Worm (Caenorhabditis elegans) whole organism, L4 larva: ENCODE data around the gene smc-5.

Experiments
- R02D3.7 ChIP-seq: fragments of 150-350 bp; sonication (generic microtip); optimal IDR thresholded peaks from 3 replicates; lab custom pipeline; 2014; ENCODE audit warnings: missing biosample characterization, missing genetic modification characterization
- T20F7.1 ChIP-seq: fragments of 200-800 bp; sonication (Bioruptor generic); optimal IDR thresholded peaks from 2 replicates; lab custom pipeline; 2018; ENCODE audit warnings: mild to moderate bottlenecking, missing genetic modification characterization, missing compliant biosample characterization
- aha-1 ChIP-seq: fragments of 150-350 bp; peaks from one replicate; lab custom pipeline; 2014; ENCODE audit warnings: missing biosample characterization, missing genetic modification characterization
- aly-2 ChIP-seq: sonication (generic microtip); optimal IDR thresholded peaks from 2 replicates; lab custom pipeline; 2018; ENCODE audit warnings: missing biosample characterization, missing genetic modification characterization
- arid-1 ChIP-seq: fragments of 200-800 bp; sonication (Bioruptor generic); conservative IDR thresholded peaks from 2 replicates; pipeline ENCODE4 v1.3.6; 2022; ENCODE audit warnings: missing genetic modification reagents, missing genetic modification characterization, missing compliant biosample characterization
- ceh-32 ChIP-seq: sonication (generic microtip); optimal IDR thresholded peaks from 2 replicates; lab custom pipeline; 2016; ENCODE audit warnings: mild to moderate bottlenecking, missing genetic modification characterization, missing compliant biosample characterization; ENCODE audit not compliant: poor library complexity
- ctbp-1 ChIP-seq: fragments of 200-800 bp; sonication (Bioruptor generic); IDR thresholded peaks from 2 replicates; pipeline ENCODE4 v1.3.6; 2022; ENCODE audit warnings: missing genetic modification reagents, missing genetic modification characterization, missing compliant biosample characterization
- dmd-9 ChIP-seq: fragments of 200-800 bp; sonication (Bioruptor generic); IDR thresholded peaks from 2 replicates; pipeline ENCODE4 v1.3.6; 2022; ENCODE audit warnings: missing genetic modification reagents, missing genetic modification characterization, missing compliant biosample characterization
- dpl-1 ChIP-seq: fragments of 150-350 bp; optimal IDR thresholded peaks from 2 replicates; lab custom pipeline; 2014; ENCODE audit warnings: missing biosample characterization, missing genetic modification reagents, missing genetic modification characterization
- egl-43 ChIP-seq: fragments of 200-800 bp; sonication (Bioruptor generic); IDR thresholded peaks from 2 replicates; pipeline ENCODE4 v1.3.6; 2022; ENCODE audit warnings: missing genetic modification reagents, missing genetic modification characterization, missing compliant biosample characterization
- fkh-10 ChIP-seq: fragments of 150-350 bp; optimal IDR thresholded peaks from 2 replicates; lab custom pipeline; 2014; ENCODE audit warnings: missing biosample characterization, missing genetic modification reagents, missing genetic modification characterization
- fos-1 ChIP-seq: fragments of 150-350 bp; optimal IDR thresholded peaks from 2 replicates; lab custom pipeline; 2014; ENCODE audit warnings: missing biosample characterization, missing genetic modification characterization
- hif-1 ChIP-seq, 2 experiments: sonication (generic microtip); optimal IDR thresholded peaks; 2 replicates each; lab custom pipeline; 2016 to 2017; ENCODE audit warnings: missing compliant biosample characterization in 2 of 2, missing genetic modification characterization in 2 of 2, missing genetic modification reagents in 2 of 2, missing genotype in 2 of 2, mild to moderate bottlenecking in 1 of 2
- hlh-11 ChIP-seq: fragments of 200-800 bp; sonication (Bioruptor generic); optimal IDR thresholded peaks from 2 replicates; lab custom pipeline; 2018; ENCODE audit warnings: mild to moderate bottlenecking, missing genetic modification characterization, missing compliant biosample characterization
- hlh-30 ChIP-seq: sonication (generic microtip); optimal IDR thresholded peaks from 2 replicates; lab custom pipeline; 2017; ENCODE audit warnings: antibody characterized with exemption, mild to moderate bottlenecking, missing genetic modification characterization, missing compliant biosample characterization; ENCODE audit not compliant: insufficient read depth
- jun-1 ChIP-seq: fragments of 150-350 bp; optimal IDR thresholded peaks from 2 replicates; lab custom pipeline; 2014; ENCODE audit warnings: missing biosample characterization, missing genetic modification reagents, missing genetic modification characterization
- lin-38 ChIP-seq: fragments of 200-800 bp; sonication (Bioruptor generic); IDR thresholded peaks from 2 replicates; pipeline ENCODE4 v1.3.6; 2022; ENCODE audit warnings: missing genetic modification reagents, missing genetic modification characterization, missing compliant biosample characterization
- lsy-2 ChIP-seq, 2 experiments: fragments of 150-350 bp in 1 of 2; sonication (generic microtip) in 1 of 2; optimal IDR thresholded peaks; 2 replicates each; lab custom pipeline; 2014 to 2017; ENCODE audit warnings: missing biosample characterization in 2 of 2, missing genetic modification characterization in 2 of 2
- mdl-1 ChIP-seq, 2 experiments: fragments of 150-350 bp in 1 of 2; sonication (generic microtip) in 1 of 2; optimal IDR thresholded peaks; 2 replicates each; lab custom pipeline; 2014 to 2017; ENCODE audit warnings: missing biosample characterization in 2 of 2, missing genetic modification characterization in 2 of 2
- mdt-29 ChIP-seq: fragments of 200-800 bp; sonication (Bioruptor generic); IDR thresholded peaks from 2 replicates; pipeline ENCODE4 v1.3.6; 2022; ENCODE audit warnings: missing genetic modification reagents, missing genetic modification characterization, missing compliant biosample characterization
- mep-1 ChIP-seq: fragments of 150-350 bp; sonication (generic microtip); optimal IDR thresholded peaks from 3 replicates; lab custom pipeline; 2014; ENCODE audit warnings: missing biosample characterization, missing genetic modification characterization
- nhr-111 ChIP-seq: fragments of 200-800 bp; sonication (Bioruptor generic); optimal IDR thresholded peaks from 2 replicates; lab custom pipeline; 2018; ENCODE audit warnings: mild to moderate bottlenecking, missing genetic modification characterization, missing compliant biosample characterization
- nhr-41 ChIP-seq: fragments of 200-800 bp; sonication (Bioruptor generic); IDR thresholded peaks from 2 replicates; pipeline ENCODE4 v1.3.6; 2022; ENCODE audit warnings: missing genetic modification reagents, missing genetic modification characterization, missing compliant biosample characterization
- nhr-42 ChIP-seq: fragments of 200-800 bp; sonication (Bioruptor generic); IDR thresholded peaks from 2 replicates; pipeline ENCODE4 v1.3.6; 2022; ENCODE audit warnings: missing genetic modification characterization, missing compliant biosample characterization
- nhr-48 ChIP-seq: sonication (generic microtip); optimal IDR thresholded peaks from 2 replicates; lab custom pipeline; 2016; ENCODE audit warnings: mild to moderate bottlenecking, missing genetic modification characterization, missing compliant biosample characterization
- nhr-76 ChIP-seq: fragments of 150-350 bp; optimal IDR thresholded peaks from 2 replicates; lab custom pipeline; 2014; ENCODE audit warnings: missing biosample characterization, missing genetic modification characterization
- nhr-77 ChIP-seq: fragments of 150-350 bp; optimal IDR thresholded peaks from 2 replicates; lab custom pipeline; 2014; ENCODE audit warnings: missing biosample characterization, missing genetic modification characterization
- php-3 ChIP-seq: fragments of 200-800 bp; sonication (Bioruptor generic); IDR thresholded peaks from 2 replicates; pipeline ENCODE4 v1.3.6; 2022; ENCODE audit warnings: missing genetic modification reagents, missing genetic modification characterization, missing compliant biosample characterization
- set-16 ChIP-seq: fragments of 200-800 bp; sonication (Bioruptor generic); IDR thresholded peaks from 2 replicates; pipeline ENCODE4 v1.3.6; 2022; ENCODE audit warnings: missing genetic modification reagents, missing genetic modification characterization, missing compliant biosample characterization
- skn-1 ChIP-seq: fragments of 150-350 bp; optimal IDR thresholded peaks from 2 replicates; lab custom pipeline; 2014; ENCODE audit warnings: missing biosample characterization, missing genetic modification characterization
- snpc-1.2 ChIP-seq: fragments of 200-800 bp; sonication (Bioruptor generic); IDR thresholded peaks from 2 replicates; pipeline ENCODE4 v1.3.6; 2022; ENCODE audit warnings: missing genetic modification reagents, missing genetic modification characterization, missing compliant biosample characterization
- snpc-4 ChIP-seq: fragments of 150-350 bp; optimal IDR thresholded peaks from 2 replicates; lab custom pipeline; 2014; ENCODE audit warnings: missing biosample characterization, missing genetic modification characterization
- unc-130 ChIP-seq: sonication (generic microtip); optimal IDR thresholded peaks from 2 replicates; lab custom pipeline; 2016; ENCODE audit warnings: missing genetic modification reagents, missing genetic modification characterization, missing compliant biosample characterization
- unc-62 ChIP-seq, 3 experiments: fragments of 150-350 bp in 1 of 3; sonication (generic microtip); optimal IDR thresholded peaks in 2 of 3; peaks in 1 of 3; 1 replicate in 1 of 3; 2 replicates in 2 of 3; lab custom pipeline; 2014 to 2017; ENCODE audit warnings: missing biosample characterization in 3 of 3, missing genetic modification characterization in 3 of 3, missing genetic modification reagents in 3 of 3, missing genotype in 1 of 3
- vab-7 ChIP-seq: fragments of 200-800 bp; sonication (Bioruptor generic); IDR thresholded peaks from 2 replicates; pipeline ENCODE4 v1.3.6; 2022; ENCODE audit warnings: missing genetic modification reagents, missing genetic modification characterization, missing compliant biosample characterization
- zip-2 ChIP-seq: fragments of 150-350 bp; optimal IDR thresholded peaks from 2 replicates; lab custom pipeline; 2014; ENCODE audit warnings: missing biosample characterization, missing genetic modification characterization
- ztf-11 ChIP-seq: fragments of 150-350 bp; optimal IDR thresholded peaks from 2 replicates; lab custom pipeline; 2014; ENCODE audit warnings: missing biosample characterization, missing genetic modification characterization

Gene smc-5

ce11 chrII:5036128-5036527 lies 25.8 kb upstream of the smc-5 start, which contains the start of gene lrr-1:
lrr-1 (minus strand) TSS chrII:5036439.
- no peak for TF ChIP-seq vab-7 (GFP tag; lab: Robert Waterston, UW)
- TF ChIP-seq mdl-1 (tag; optimal IDR thresholded peaks at IDR 0.05; lab: Kevin White, UChicago): no peak
- peak in 1 of 2 experiments; percentile 85 for TF ChIP-seq unc-62 (GFP tag; optimal IDR thresholded peaks at IDR 0.05 in 1 of 2; lab: Kevin White, UChicago)
- TF ChIP-seq unc-62 (tag; optimal IDR thresholded peaks at IDR 0.05; lab: Kevin White, UChicago): no peak
- TF ChIP-seq set-16: no peak
- 0 out of 2 replicates have a peak, but pooled peaks have one; percentile 29 for TF ChIP-seq arid-1 (GFP tag; lab: Robert Waterston, UW)
- TF ChIP-seq nhr-42 (GFP tag; lab: Robert Waterston, UW): no peak
- no peak for TF ChIP-seq ztf-11 (tag; lab: Kevin White, UChicago)
- no peak for TF ChIP-seq fos-1
- no peak for TF ChIP-seq dmd-9 (GFP tag; lab: Robert Waterston, UW)
- TF ChIP-seq zip-2 (tag; lab: Kevin White, UChicago): no peak
- no peak for TF ChIP-seq nhr-48 (tag; lab: Kevin White, UChicago)
- TF ChIP-seq nhr-76 (tag; lab: Kevin White, UChicago): no peak
- TF ChIP-seq hlh-11 (tag; lab: Kevin White, UChicago): no peak
- TF ChIP-seq snpc-4: no peak
- TF ChIP-seq unc-130 (GFP tag; lab: Kevin White, UChicago): no peak
- no peak for TF ChIP-seq hlh-30 (tag; lab: Kevin White, UChicago)
- TF ChIP-seq aha-1: no peak

ce11 chrII:5039912-5040311 lies 22.0 kb upstream of the smc-5 start, which contains the start of gene golg-2:
golg-2 (minus strand) TSS chrII:5040091.
- TF ChIP-seq skn-1 (tag; lab: Kevin White, UChicago) (no peak), nhr-41 (GFP tag; lab: Robert Waterston, UW) (no peak), hif-1 (tag; optimal IDR thresholded peaks at IDR 0.05; lab: Kevin White, UChicago) (no peak), T20F7.1 (no peak), dpl-1 (peak; percentile 21), ceh-32 (tag; lab: Kevin White, UChicago) (no peak), aly-2 (tag; lab: Kevin White, UChicago) (no peak), ctbp-1 (GFP tag; lab: Robert Waterston, UW) (no peak), mdt-29 (GFP tag; lab: Robert Waterston, UW) (no peak), lin-38 (GFP tag; lab: Robert Waterston, UW) (peak; percentile 33), R02D3.7 (tag; lab: Kevin White, UChicago) (no peak), lsy-2 (tag; optimal IDR thresholded peaks at IDR 0.05; lab: Kevin White, UChicago) (peak in 1 of 2 experiments; percentile 40), nhr-77 (tag; lab: Kevin White, UChicago) (no peak), snpc-1.2 (0 out of 2 replicates have a peak, but pooled peaks have one; percentile 3), jun-1 (tag; lab: Kevin White, UChicago) (no peak)

- TF ChIP-seq lsy-2 (tag; optimal IDR thresholded peaks at IDR 0.05; lab: Kevin White, UChicago) (peak in 1 of 2 experiments; percentile 33), php-3 (GFP tag; lab: Robert Waterston, UW) (no peak), egl-43 (no peak), lin-38 (GFP tag; lab: Robert Waterston, UW) (peak; percentile 31; the same call in 1 of the 2 replicates)
- TF ChIP-seq, all 104 proteins: peak for 2
Observed at ce11 chrII:5040631-5041156, 21.2 kb upstream of the smc-5 start, which contains the start of gene F33G12.7. F33G12.7 (minus strand) TSS chrII:5040681.

- TF ChIP-seq mep-1 (tag; lab: Kevin White, UChicago): no peak
- TF ChIP-seq fkh-10 (GFP tag; lab: Kevin White, UChicago): peak; percentile 9
- TF ChIP-seq nhr-111: no peak
- peak in 1 of 2 experiments; percentile 85 for TF ChIP-seq unc-62 (GFP tag; optimal IDR thresholded peaks at IDR 0.05 in 1 of 2; lab: Kevin White, UChicago)
- no peak for TF ChIP-seq unc-62 (tag; optimal IDR thresholded peaks at IDR 0.05; lab: Kevin White, UChicago)
- no peak for TF ChIP-seq hlh-11 (tag; lab: Kevin White, UChicago)
- peak in 1 of 2 experiments; percentile 38 for TF ChIP-seq lsy-2 (tag; optimal IDR thresholded peaks at IDR 0.05; lab: Kevin White, UChicago)
Observed at ce11 chrII:5042381-5042930, 19.5 kb upstream of the smc-5 start.
